Worm (Caenorhabditis elegans) whole organism, early embryonic: Measurements from ENCODE around the gene poml-1.

Source experiments
- B0310.2 ChIP-seq: sonication (generic microtip); optimal IDR thresholded peaks from 2 replicates; lab custom pipeline; 2016; ENCODE audit warnings: mild to moderate bottlenecking, missing genetic modification characterization, missing compliant biosample characterization
- F13C5.2 ChIP-seq: sonication (generic microtip); optimal IDR thresholded peaks from 2 replicates; lab custom pipeline; 2017; ENCODE audit warnings: mild to moderate bottlenecking, missing genetic modification characterization, inconsistent platforms, missing compliant biosample characterization
- aly-1 ChIP-seq: sonication (generic microtip); optimal IDR thresholded peaks from 2 replicates; lab custom pipeline; 2016; ENCODE audit warnings: missing genetic modification characterization, missing compliant biosample characterization
- ama-1 ChIP-seq: fragments of 150-350 bp; optimal IDR thresholded peaks from 2 replicates; lab custom pipeline; 2014
- ceh-13 ChIP-seq: fragments of 200-800 bp; sonication (Bioruptor generic); optimal IDR thresholded peaks from 2 replicates; lab custom pipeline; 2018; ENCODE audit warnings: mild to moderate bottlenecking, missing genetic modification characterization, missing compliant biosample characterization
- ceh-36 ChIP-seq: sonication (generic microtip); optimal IDR thresholded peaks from 2 replicates; lab custom pipeline; 2016; ENCODE audit warnings: missing genetic modification characterization, inconsistent platforms, missing compliant biosample characterization
- ets-7 ChIP-seq: sonication (generic microtip); optimal IDR thresholded peaks from 2 replicates; lab custom pipeline; 2016; ENCODE audit warnings: missing genotype, missing genetic modification characterization, missing compliant biosample characterization
- flt-1 ChIP-seq: fragments of 200-800 bp; sonication (Bioruptor generic); IDR thresholded peaks from 2 replicates; pipeline ENCODE4 v1.3.6; 2022; ENCODE audit warnings: missing genetic modification characterization, missing compliant biosample characterization
- hmbx-1 ChIP-seq: sonication (generic microtip); optimal IDR thresholded peaks from 2 replicates; lab custom pipeline; 2016; ENCODE audit warnings: mild to moderate bottlenecking, missing genetic modification characterization, missing compliant biosample characterization
- hmg-4 ChIP-seq: fragments of 200-800 bp; sonication (Bioruptor generic); optimal IDR thresholded peaks from 2 replicates; lab custom pipeline; 2018; ENCODE audit warnings: mild to moderate bottlenecking, missing genetic modification characterization, missing compliant biosample characterization
- hnd-1 ChIP-seq: sonication (generic microtip); optimal IDR thresholded peaks from 2 replicates; lab custom pipeline; 2016; ENCODE audit warnings: missing genetic modification characterization, missing compliant biosample characterization
- pes-1 ChIP-seq: fragments of 200-800 bp; sonication (Bioruptor generic); IDR thresholded peaks from 2 replicates; pipeline ENCODE4 v1.3.6; 2022; ENCODE audit warnings: missing genetic modification reagents, missing genetic modification characterization, missing compliant biosample characterization
- scrt-1 ChIP-seq: fragments of 200-800 bp; sonication (Bioruptor generic); IDR thresholded peaks from 2 replicates; pipeline ENCODE4 v1.3.6; 2022; ENCODE audit warnings: missing genetic modification characterization, missing compliant biosample characterization
- sea-1 ChIP-seq: fragments of 200-800 bp; sonication (Bioruptor generic); conservative IDR thresholded peaks from 2 replicates; pipeline ENCODE4 v1.3.6; 2022; ENCODE audit warnings: missing genetic modification characterization, missing compliant biosample characterization
- tbx-11 ChIP-seq: fragments of 200-800 bp; sonication (Bioruptor generic); IDR thresholded peaks from 2 replicates; pipeline ENCODE4 v1.3.6; 2022; ENCODE audit warnings: missing genetic modification characterization, missing compliant biosample characterization
- tbx-37 ChIP-seq: fragments of 200-800 bp; sonication (Bioruptor generic); conservative IDR thresholded peaks from 2 replicates; pipeline ENCODE4 v1.3.6; 2022; ENCODE audit warnings: missing genetic modification reagents, missing genetic modification characterization, missing compliant biosample characterization
- tra-4 ChIP-seq: sonication (generic microtip); optimal IDR thresholded peaks from 2 replicates; lab custom pipeline; 2017; ENCODE audit warnings: missing genetic modification characterization, missing compliant biosample characterization

poml-1 gene

ce11 chrX:13726874-13727343, 4.2 kb upstream of the poml-1 start, which contains the start of gene pix-1:
Gene pix-1 (plus strand): TSS chrX:13727293.
- TF ChIP-seq B0310.2 (no peak), ets-7 (tag; lab: Kevin White, UChicago) (no peak), F13C5.2 (tag; lab: Kevin White, UChicago) (no peak)

ce11 chrX:13726285-13726684, 3.6 kb upstream of the poml-1 start:
- TF ChIP-seq tbx-11 (no peak), hmg-4 (GFP tag; lab: Kevin White, UChicago) (no peak), flt-1 (GFP tag; lab: Robert Waterston, UW) (no peak), ets-7 (tag; lab: Kevin White, UChicago) (no peak), pes-1 (GFP tag; lab: Robert Waterston, UW) (no peak), B0310.2 (no peak), aly-1 (no peak), F13C5.2 (tag; lab: Kevin White, UChicago) (no peak), tbx-37 (GFP tag; lab: Robert Waterston, UW) (no peak), ama-1 (no peak), hmbx-1 (no peak), sea-1 (GFP tag; lab: Robert Waterston, UW) (no peak), scrt-1 (GFP tag; lab: Robert Waterston, UW) (no peak), hnd-1 (no peak), tra-4 (no peak), ceh-13 (no peak)

DNA sequence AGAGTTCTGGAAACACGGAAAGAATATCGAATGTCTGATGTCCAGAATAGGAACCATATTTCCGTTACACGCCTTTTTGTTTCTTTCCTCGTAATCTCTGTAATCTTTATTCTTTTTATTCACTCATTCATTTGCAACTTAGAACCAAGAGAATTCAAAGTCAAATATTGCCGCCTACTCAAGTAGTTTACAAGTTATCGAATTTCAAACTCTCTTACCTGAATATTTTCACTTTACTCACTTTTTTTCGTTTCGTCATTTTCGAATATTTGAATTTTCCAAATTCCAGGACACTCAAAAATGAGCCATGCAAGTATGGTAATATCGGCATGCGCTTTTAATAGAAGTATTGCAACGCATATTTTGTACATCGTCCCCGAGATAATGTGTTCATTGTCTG, 1.6 kb upstream of the poml-1 start, which contains the start of gene K11E4.6:
K11E4.6 (plus strand) TSS at position 301 of the 400 bp plus-strand sequence.
- TF ChIP-seq sea-1 (GFP tag; lab: Robert Waterston, UW) (no peak), ceh-36 (tag; lab: Kevin White, UChicago) (no peak), F13C5.2 (tag; lab: Kevin White, UChicago) (no peak), ceh-13 (no peak), ama-1 (no peak), pes-1 (GFP tag; lab: Robert Waterston, UW) (no peak), aly-1 (no peak)

- TF ChIP-seq pes-1 (GFP tag; lab: Robert Waterston, UW) (no peak), F13C5.2 (tag; lab: Kevin White, UChicago) (no peak)
Measured at ce11 chrX:13717053-13717671, 5.6 kb downstream of the poml-1 start, which contains the start of gene shc-3. Gene shc-3 (plus strand): TSS chrX:13717536.

ce11 chrX:13716313-13716712, 6.4 kb downstream of the poml-1 start:
- no peak for TF ChIP-seq hmbx-1
- TF ChIP-seq scrt-1 (GFP tag; lab: Robert Waterston, UW), result peak; percentile 61; the same call in 1 of the 2 replicates
- 0 out of 2 replicates have a peak, but pooled peaks have one; percentile 22 for TF ChIP-seq sea-1 (GFP tag; lab: Robert Waterston, UW)

DNA sequence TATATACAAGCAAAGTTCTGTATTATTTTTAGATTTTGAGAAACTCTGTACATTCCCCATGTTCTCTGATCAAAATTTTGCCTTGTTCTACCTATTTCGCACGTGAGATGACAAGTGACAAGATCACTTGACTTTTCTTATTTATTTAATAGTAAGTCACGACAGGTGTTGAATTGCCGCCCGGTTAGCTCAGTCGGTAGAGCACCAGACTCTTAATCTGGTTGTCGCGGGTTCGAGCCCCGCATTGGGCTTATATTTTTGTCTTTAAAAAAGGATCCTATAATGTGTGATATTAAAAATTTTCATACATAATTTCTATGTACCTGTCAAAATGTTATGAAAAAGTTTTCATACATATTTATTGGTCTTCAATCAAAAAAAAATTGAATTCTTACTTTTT, 8.0 kb downstream of the poml-1 start:
- TF ChIP-seq ceh-36 (tag; lab: Kevin White, UChicago), result peak; percentile 25
- TF ChIP-seq ceh-13, result no peak
- TF ChIP-seq F13C5.2 (tag; lab: Kevin White, UChicago), result no peak
- peak; percentile 70; the same call in 1 of the 2 replicates for TF ChIP-seq pes-1 (GFP tag; lab: Robert Waterston, UW)
- no peak for TF ChIP-seq aly-1
- no peak for TF ChIP-seq scrt-1 (GFP tag; lab: Robert Waterston, UW)
- no peak for TF ChIP-seq hmbx-1

- no peak for TF ChIP-seq B0310.2
- TF ChIP-seq F13C5.2 (tag; lab: Kevin White, UChicago), result no peak
- TF ChIP-seq ets-7 (tag; lab: Kevin White, UChicago), result no peak
- TF ChIP-seq sea-1 (GFP tag; lab: Robert Waterston, UW), result no peak
- TF ChIP-seq hmg-4 (GFP tag; lab: Kevin White, UChicago), result no peak
- TF ChIP-seq ceh-36 (tag; lab: Kevin White, UChicago), result no peak
- no peak for TF ChIP-seq aly-1
- TF ChIP-seq hnd-1, result no peak
Measured at ce11 chrX:13713857-13714256, 8.9 kb downstream of the poml-1 start, which contains the start of gene K11E4.1. Gene K11E4.1 (plus strand): TSS chrX:13714157.

ce11 chrX:13712992-13713391, 9.7 kb downstream of the poml-1 start:
- TF ChIP-seq scrt-1 (GFP tag; lab: Robert Waterston, UW) (no peak), ets-7 (tag; lab: Kevin White, UChicago) (no peak), hmbx-1 (no peak), tbx-37 (GFP tag; lab: Robert Waterston, UW) (no peak), F13C5.2 (tag; lab: Kevin White, UChicago) (no peak)

DNA sequence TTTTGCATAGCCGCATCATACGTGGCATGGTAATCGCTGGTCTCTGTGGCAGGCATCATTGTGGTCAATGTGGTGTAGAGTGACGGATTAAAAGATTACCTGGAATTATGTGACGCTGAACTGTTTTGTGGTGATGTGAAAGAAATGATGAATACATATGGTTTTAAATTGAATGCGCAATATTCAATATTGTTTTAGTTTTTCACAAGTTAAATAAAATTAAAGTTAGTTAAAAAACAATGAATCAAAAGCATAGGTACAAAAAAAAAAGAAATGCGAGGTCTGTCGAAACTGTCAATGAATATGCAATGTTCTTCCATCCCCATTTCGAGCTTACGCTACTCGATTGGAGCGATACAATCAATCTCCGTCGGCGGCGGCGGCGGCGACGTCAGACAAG, 10.8 kb downstream of the poml-1 start, which contains the start of gene K02D3.2:
K02D3.2 (minus strand) TSS at position 101 of the 400 bp plus-strand sequence.
- TF ChIP-seq ceh-36 (tag; lab: Kevin White, UChicago) (no peak), ets-7 (tag; lab: Kevin White, UChicago) (no peak), hmbx-1 (no peak), tbx-37 (GFP tag; lab: Robert Waterston, UW) (no peak), ama-1 (no peak), F13C5.2 (tag; lab: Kevin White, UChicago) (no peak), sea-1 (GFP tag; lab: Robert Waterston, UW) (no peak)
